Fruit fly (Drosophila melanogaster): ENCODE data around the gene Oseg4.
A peak's percentile ranks its signal among the peaks of the same experiment; 100 is the strongest.

Oseg4 gene

dm6 chr3L:1702367-1702927 lies 33.1 kb downstream of the Oseg4 start, which contains the start of gene CG13931 (continued):
- TF ChIP-seq Tbp (GFP tag; optimal IDR thresholded peaks at IDR 0.05) (no peak), CG10565 (GFP tag; optimal IDR thresholded peaks at IDR 0.05) (no peak), Dll (GFP tag; IDR thresholded peaks at IDR 0.05; ENCODE audit: partially characterized antibody) (no peak), Med (GFP tag) (peak; percentile 77), fd3F (GFP tag; optimal IDR thresholded peaks at IDR 0.05) (no peak), CG6654 (GFP tag; optimal IDR thresholded peaks at IDR 0.05) (no peak), Trl (optimal IDR thresholded peaks at IDR 0.05) (no peak), Trl (GFP tag; optimal IDR thresholded peaks at IDR 0.05) (peak; percentile 6), CG4617 (GFP tag; optimal IDR thresholded peaks at IDR 0.05; ENCODE audit: borderline replicate concordance) (no peak), HLH3B (GFP tag; IDR thresholded peaks at IDR 0.05) (peak; percentile 23; the same call in 1 of the 2 replicates), NC2α (GFP tag; optimal IDR thresholded peaks at IDR 0.05) (no peak), Nf-YC (tag; optimal IDR thresholded peaks at IDR 0.05) (no peak), Jarid2 (GFP tag; optimal IDR thresholded peaks at IDR 0.05) (no peak), Gug (GFP tag; IDR thresholded peaks at IDR 0.05) (peak; percentile 20; the same call in 1 of the 4 replicates), CG8359 (GFP tag; optimal IDR thresholded peaks at IDR 0.05; ENCODE audit: borderline replicate concordance) (no peak), gt (GFP tag; IDR thresholded peaks at IDR 0.05) (no peak), chif (GFP tag; optimal IDR thresholded peaks at IDR 0.05) (peak; percentile 40 to 41), CG12299 (tag; optimal IDR thresholded peaks at IDR 0.05) (no peak), CG11723 (GFP tag; optimal IDR thresholded peaks at IDR 0.05) (no peak), bab2 (GFP tag; optimal IDR thresholded peaks at IDR 0.05) (peak; percentile 15), phol (tag; optimal IDR thresholded peaks at IDR 0.05) (peak; percentile 32), HLHmδ (GFP tag; optimal IDR thresholded peaks at IDR 0.05) (no peak), rib (GFP tag; IDR thresholded peaks at IDR 0.05) (no peak), Hr51 (GFP tag; optimal IDR thresholded peaks at IDR 0.05) (peak in 1 of 2 experiments; percentile 17), ab (GFP tag; optimal IDR thresholded peaks at IDR 0.05) (no peak), CG4820 (GFP tag; optimal IDR thresholded peaks at IDR 0.05) (peak; percentile 0), sd (tag; optimal IDR thresholded peaks at IDR 0.05) (no peak), CG2875 (GFP tag; optimal IDR thresholded peaks at IDR 0.05) (no peak), maf-S (GFP tag; optimal IDR thresholded peaks at IDR 0.05) (no peak), CG8388 (GFP tag; optimal IDR thresholded peaks at IDR 0.05) (peak; percentile 29), Sry-δ (GFP tag; optimal IDR thresholded peaks at IDR 0.05) (no peak), CG9727 (GFP tag; optimal IDR thresholded peaks at IDR 0.05) (peak; percentile 23), kah (GFP tag; optimal IDR thresholded peaks at IDR 0.05) (no peak), CG11696 (GFP tag; IDR thresholded peaks at IDR 0.05) (no peak), az2 (GFP tag; optimal IDR thresholded peaks at IDR 0.05) (peak; percentile 12), tap (tag; optimal IDR thresholded peaks at IDR 0.05) (no peak), Drgx (GFP tag; IDR thresholded peaks at IDR 0.05) (peak; percentile 77), vvl (GFP tag; IDR thresholded peaks at IDR 0.05) (0 out of 2 replicates have a peak, but pooled peaks have one; percentile 53), CG30403 (GFP tag; optimal IDR thresholded peaks at IDR 0.05) (peak; percentile 38), Atf-2 (GFP tag; optimal IDR thresholded peaks at IDR 0.05) (peak; percentile 2), YL-1 (GFP tag; optimal IDR thresholded peaks at IDR 0.05) (no peak), Hr78 (GFP tag; optimal IDR thresholded peaks at IDR 0.05) (no peak), fd96Cb (tag; optimal IDR thresholded peaks at IDR 0.05) (peak; percentile 28), Kr (GFP tag; optimal IDR thresholded peaks at IDR 0.05) (no peak), sens-2 (GFP tag; IDR thresholded peaks at IDR 0.05) (peak; percentile 25; the same call in 1 of the 2 replicates), Sox102F (GFP tag; optimal IDR thresholded peaks at IDR 0.05) (peak; percentile 61), CG15011 (GFP tag; optimal IDR thresholded peaks at IDR 0.05) (no peak), Asciz (GFP tag; optimal IDR thresholded peaks at IDR 0.05) (no peak), Sry-β (GFP tag; optimal IDR thresholded peaks at IDR 0.05) (no peak), sima (GFP tag; optimal IDR thresholded peaks at IDR 0.05) (no peak)
